Worm (Caenorhabditis elegans): Measurements from ENCODE around the gene K01D12.1.

K01D12.1 gene

ce11 chrV:12377256-12377655 is at the start of gene K01D12.1:
K01D12.1 (plus strand) TSS chrV:12377556.
- no peak for TF ChIP-seq ccch-3 (GFP tag; optimal IDR thresholded peaks at IDR 0.05)

DNA sequence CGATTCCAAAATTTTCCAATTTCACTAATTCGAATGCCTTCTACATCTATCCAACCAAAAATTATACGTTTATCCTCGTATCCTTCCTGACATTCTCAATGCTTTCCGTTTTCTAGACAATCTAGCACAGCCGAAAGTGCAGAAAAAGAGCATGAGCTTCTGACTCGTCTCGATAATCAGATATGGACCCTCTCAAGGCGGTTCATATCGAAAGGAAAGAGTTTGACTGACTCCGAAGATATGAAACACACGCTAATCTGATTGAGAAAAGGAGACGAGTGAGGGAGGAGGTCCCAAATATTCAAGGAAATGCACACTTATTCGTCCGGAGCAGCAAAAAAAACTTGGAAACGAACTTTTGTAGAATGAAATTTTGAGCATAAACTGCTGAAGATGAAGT is 48.2 kb upstream of the K01D12.1 start:
- no peak for TF ChIP-seq F33H1.4 (GFP tag; IDR thresholded peaks at IDR 0.05)
- TF ChIP-seq lin-35 (GFP tag; optimal IDR thresholded peaks at IDR 0.05) = no peak
- TF ChIP-seq cebp-2 (GFP tag; IDR thresholded peaks at IDR 0.05) = no peak
- TF ChIP-seq mcd-1 (GFP tag; IDR thresholded peaks at IDR 0.05) = no peak
- TF ChIP-seq aptf-3 (GFP tag; IDR thresholded peaks at IDR 0.05) = no peak
- TF ChIP-seq madf-8 (GFP tag; conservative IDR thresholded peaks at IDR 0.05) = no peak
- TF ChIP-seq ama-1 (optimal IDR thresholded peaks at IDR 0.05) = no peak
- TF ChIP-seq ama-1 (GFP tag; optimal IDR thresholded peaks at IDR 0.05) = no peak
- TF ChIP-seq nfya-1 (tag; optimal IDR thresholded peaks at IDR 0.05; ENCODE audit: borderline replicate concordance, insufficient read depth) = no peak
- no peak for TF ChIP-seq mxl-1 (tag; optimal IDR thresholded peaks at IDR 0.05)

DNA sequence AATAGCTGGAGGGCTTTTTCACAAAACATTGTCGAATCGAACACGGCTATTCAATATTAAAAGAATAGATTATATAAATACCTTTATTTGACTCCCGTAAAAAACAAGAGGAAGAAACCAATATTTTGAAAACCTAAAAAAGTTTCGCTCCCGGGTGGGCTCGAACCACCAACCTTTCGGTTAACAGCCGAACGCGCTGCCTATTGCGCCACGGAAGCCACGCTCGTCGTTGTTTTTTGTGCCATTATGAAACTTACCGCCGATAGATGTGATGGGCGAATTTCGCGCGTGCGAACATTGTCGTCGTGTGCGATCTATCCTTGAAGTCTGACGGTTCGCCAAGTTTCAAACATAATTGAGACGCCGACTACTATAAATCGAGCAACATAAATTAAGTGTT is 45.5 kb upstream of the K01D12.1 start:
- TF ChIP-seq mcd-1 (GFP tag; IDR thresholded peaks at IDR 0.05) = peak; percentile 43; the same call in 1 of the 2 replicates
- TF ChIP-seq ceh-91 (GFP tag; IDR thresholded peaks at IDR 0.05) = no peak
- TF ChIP-seq hmg-1.2 (GFP tag; IDR thresholded peaks at IDR 0.05) = peak; percentile 64
- TF ChIP-seq rec-8 (tag; optimal IDR thresholded peaks at IDR 0.05) = peak in 1 of 2 experiments; percentile 29
- TF ChIP-seq mxl-1 (tag; optimal IDR thresholded peaks at IDR 0.05) = peak; percentile 18
- peak; percentile 49 for TF ChIP-seq ztf-26 (tag; optimal IDR thresholded peaks at IDR 0.05)
- peak; percentile 21 for TF ChIP-seq ceh-27 (GFP tag; optimal IDR thresholded peaks at IDR 0.05)
- TF ChIP-seq F23B12.7 (tag; optimal IDR thresholded peaks at IDR 0.05; ENCODE audit: insufficient read depth) = peak; percentile 36
- TF ChIP-seq tbp1 (GFP tag; optimal IDR thresholded peaks at IDR 0.05) = peak; percentile 93
- peak; percentile 51; the same call in 1 of the 2 replicates for TF ChIP-seq D2030.7 (GFP tag; IDR thresholded peaks at IDR 0.05)
- TF ChIP-seq pbrm-1 (GFP tag; IDR thresholded peaks at IDR 0.05) = peak; percentile 50; the same call in 1 of the 2 replicates
- peak in 1 of 3 experiments; percentile 16 for TF ChIP-seq lin-35 (GFP tag; optimal IDR thresholded peaks at IDR 0.05)
- TF ChIP-seq snpc-1.3 (tag; optimal IDR thresholded peaks at IDR 0.05; ENCODE audit: insufficient read depth) = peak; percentile 41
- TF ChIP-seq ztf-25 (GFP tag; IDR thresholded peaks at IDR 0.05) = no peak
- TF ChIP-seq attf-3 (GFP tag; conservative IDR thresholded peaks at IDR 0.05) = peak; percentile 54
- TF ChIP-seq B0261.1 (tag; optimal IDR thresholded peaks at IDR 0.05) = peak; percentile 76
- peak; percentile 30 for TF ChIP-seq madf-10 (tag; optimal IDR thresholded peaks at IDR 0.05)
- peak; percentile 17 for TF ChIP-seq lsl-1 (GFP tag; optimal IDR thresholded peaks at IDR 0.05)
- peak; percentile 57 for TF ChIP-seq die-1 (tag; optimal IDR thresholded peaks at IDR 0.05)
- no peak for TF ChIP-seq ccch-3 (GFP tag; optimal IDR thresholded peaks at IDR 0.05)
- TF ChIP-seq K12H6.12 (tag; optimal IDR thresholded peaks at IDR 0.05) = peak; percentile 2
- peak; percentile 17 for TF ChIP-seq hrde-1 (tag; optimal IDR thresholded peaks at IDR 0.05; ENCODE audit: borderline replicate concordance)
- no peak for TF ChIP-seq lir-1 (GFP tag; conservative IDR thresholded peaks at IDR 0.05)
- TF ChIP-seq him-1 (tag; optimal IDR thresholded peaks at IDR 0.05) = peak; percentile 81
- TF ChIP-seq snpc-3.4 (tag; optimal IDR thresholded peaks at IDR 0.05) = peak; percentile 23
- TF ChIP-seq Y95B8A.8 (GFP tag; IDR thresholded peaks at IDR 0.05) = no peak
- peak; percentile 76 for TF ChIP-seq ztf-18 (tag; optimal IDR thresholded peaks at IDR 0.05)
- no peak for TF ChIP-seq zim-3 (tag; optimal IDR thresholded peaks at IDR 0.05)
- peak; percentile 24 for TF ChIP-seq snpc-4 (GFP tag; optimal IDR thresholded peaks at IDR 0.05)
- peak in 1 of 4 experiments; percentile 4 for TF ChIP-seq snpc-4 (tag; optimal IDR thresholded peaks at IDR 0.05)
- 0 out of 2 replicates have a peak, but pooled peaks have one; percentile 65 for TF ChIP-seq ztf-28 (GFP tag; IDR thresholded peaks at IDR 0.05)
- no peak for TF ChIP-seq T07F8.4 (tag; optimal IDR thresholded peaks at IDR 0.05)
- TF ChIP-seq C06A6.2 (GFP tag; conservative IDR thresholded peaks at IDR 0.05) = no peak
- peak; percentile 68 for TF ChIP-seq rpc-1 (optimal IDR thresholded peaks at IDR 0.05)
- peak; percentile 83 for TF ChIP-seq rpc-1 (tag; optimal IDR thresholded peaks at IDR 0.05)
- TF ChIP-seq madf-3 (GFP tag; IDR thresholded peaks at IDR 0.05) = peak; percentile 70; the same call in 1 of the 2 replicates
- TF ChIP-seq snpc-1.1 (tag; optimal IDR thresholded peaks at IDR 0.05; ENCODE audit: insufficient read depth) = peak; percentile 26

Measured in whole organism, young adult.